Fruit fly (Drosophila melanogaster): ENCODE data around the gene CG5167.

- TF ChIP-seq Ets21C (GFP tag; optimal IDR thresholded peaks at IDR 0.05) (no peak), Gug (GFP tag; IDR thresholded peaks at IDR 0.05) (no peak; the same call in 1 of the 2 replicates), spab (GFP tag; optimal IDR thresholded peaks at IDR 0.05) (peak; percentile 54), Hr38 (GFP tag; optimal IDR thresholded peaks at IDR 0.05) (no peak), eg (GFP tag; IDR thresholded peaks at IDR 0.05) (peak; percentile 70), fkh (GFP tag; optimal IDR thresholded peaks at IDR 0.05) (peak; percentile 25), Hr39 (GFP tag; optimal IDR thresholded peaks at IDR 0.05) (peak; percentile 28), CG8119 (GFP tag; IDR thresholded peaks at IDR 0.05) (peak; percentile 59), CG15336 (GFP tag; IDR thresholded peaks at IDR 0.05) (peak; percentile 42; the same call in 1 of the 2 replicates), Blimp-1 (GFP tag; optimal IDR thresholded peaks at IDR 0.05) (no peak), CG6276 (GFP tag; optimal IDR thresholded peaks at IDR 0.05) (peak; percentile 92)
These were observed at the start of gene CG5167 for dm6 chr3R:12406235-12407196.
